Fruit fly (Drosophila melanogaster): ENCODE results near the gene CG42238.

Gene CG42238

dm6 chr2L:21039569-21040159 is 12.3 kb downstream of the CG42238 start:
- no peak for TF ChIP-seq Rel (GFP tag; optimal IDR thresholded peaks at IDR 0.05)
- TF ChIP-seq Rel (tag; optimal IDR thresholded peaks at IDR 0.05) = no peak
- TF ChIP-seq GATAd (GFP tag; optimal IDR thresholded peaks at IDR 0.05) = no peak
- no peak for TF ChIP-seq dmrt93B (GFP tag; optimal IDR thresholded peaks at IDR 0.05)
- TF ChIP-seq sage (GFP tag; optimal IDR thresholded peaks at IDR 0.05) = no peak
- no peak for TF ChIP-seq psq (GFP tag; optimal IDR thresholded peaks at IDR 0.05)
- no peak for TF ChIP-seq Dfd (GFP tag; optimal IDR thresholded peaks at IDR 0.05)
- no peak for TF ChIP-seq HLH106 (tag; optimal IDR thresholded peaks at IDR 0.05)

- TF ChIP-seq rgr (GFP tag; optimal IDR thresholded peaks at IDR 0.05) (peak; percentile 29), Dfd (GFP tag; optimal IDR thresholded peaks at IDR 0.05) (no peak), ey (GFP tag; optimal IDR thresholded peaks at IDR 0.05) (peak; percentile 6), Vsx2 (GFP tag; optimal IDR thresholded peaks at IDR 0.05; ENCODE audit: partially characterized antibody) (no peak), Rel (GFP tag; optimal IDR thresholded peaks at IDR 0.05) (no peak), Rel (tag; optimal IDR thresholded peaks at IDR 0.05) (no peak), fru (GFP tag; optimal IDR thresholded peaks at IDR 0.05) (peak; percentile 5), h (GFP tag; optimal IDR thresholded peaks at IDR 0.05) (peak; percentile 14), Hr78 (GFP tag; optimal IDR thresholded peaks at IDR 0.05) (no peak), Sp1 (GFP tag; optimal IDR thresholded peaks at IDR 0.05) (no peak), N (GFP tag; optimal IDR thresholded peaks at IDR 0.05) (no peak), sage (GFP tag; optimal IDR thresholded peaks at IDR 0.05) (no peak), sv (GFP tag; optimal IDR thresholded peaks at IDR 0.05) (peak; percentile 33), foxo (GFP tag; optimal IDR thresholded peaks at IDR 0.05) (peak in 1 of 2 experiments; percentile 30), usp (GFP tag; optimal IDR thresholded peaks at IDR 0.05) (no peak), br (GFP tag; optimal IDR thresholded peaks at IDR 0.05) (no peak), pan (optimal IDR thresholded peaks at IDR 0.05) (no peak)
Observed at dm6 chr2L:21038723-21039122, 13.2 kb downstream of the CG42238 start.

- TF ChIP-seq woc (GFP tag; optimal IDR thresholded peaks at IDR 0.05) (no peak), ey (GFP tag; optimal IDR thresholded peaks at IDR 0.05) (no peak), h (GFP tag; optimal IDR thresholded peaks at IDR 0.05) (no peak), jim (GFP tag; optimal IDR thresholded peaks at IDR 0.05) (no peak), br (GFP tag; optimal IDR thresholded peaks at IDR 0.05) (no peak), sv (GFP tag; optimal IDR thresholded peaks at IDR 0.05) (no peak), Dif (GFP tag; optimal IDR thresholded peaks at IDR 0.05; ENCODE audit: partially characterized antibody) (no peak), GATAd (GFP tag; optimal IDR thresholded peaks at IDR 0.05) (no peak), OdsH (GFP tag; optimal IDR thresholded peaks at IDR 0.05) (no peak), Vsx2 (GFP tag; optimal IDR thresholded peaks at IDR 0.05; ENCODE audit: partially characterized antibody) (no peak)
Observed at dm6 chr2L:21037723-21038122, 14.2 kb downstream of the CG42238 start.

dm6 chr2L:21035704-21036369 is 16.1 kb downstream of the CG42238 start:
- TF ChIP-seq sv (GFP tag; optimal IDR thresholded peaks at IDR 0.05) (no peak), lola (GFP tag; optimal IDR thresholded peaks at IDR 0.05) (no peak), psq (GFP tag; optimal IDR thresholded peaks at IDR 0.05) (no peak), tai (GFP tag; optimal IDR thresholded peaks at IDR 0.05) (no peak), Dif (GFP tag; optimal IDR thresholded peaks at IDR 0.05; ENCODE audit: partially characterized antibody) (no peak), Sp1 (GFP tag; optimal IDR thresholded peaks at IDR 0.05) (no peak), CrebA (GFP tag; optimal IDR thresholded peaks at IDR 0.05; ENCODE audit: borderline replicate concordance) (no peak), foxo (GFP tag; optimal IDR thresholded peaks at IDR 0.05) (no peak), Myc (optimal IDR thresholded peaks at IDR 0.05) (no peak), HLH106 (tag; optimal IDR thresholded peaks at IDR 0.05) (no peak), br (GFP tag; optimal IDR thresholded peaks at IDR 0.05) (no peak), pan (optimal IDR thresholded peaks at IDR 0.05) (no peak), CG9705 (GFP tag; optimal IDR thresholded peaks at IDR 0.05) (no peak), Hr83 (GFP tag; optimal IDR thresholded peaks at IDR 0.05; ENCODE audit: poor library complexity, severe bottlenecking) (no peak)

dm6 chr2L:21034388-21034787 is 17.6 kb downstream of the CG42238 start:
- no peak for TF ChIP-seq tai (GFP tag; optimal IDR thresholded peaks at IDR 0.05)
- no peak for TF ChIP-seq Rel (GFP tag; optimal IDR thresholded peaks at IDR 0.05)
- no peak for TF ChIP-seq Rel (tag; optimal IDR thresholded peaks at IDR 0.05)
- TF ChIP-seq fru (GFP tag; optimal IDR thresholded peaks at IDR 0.05) = no peak
